Worm (Caenorhabditis elegans) whole organism, young adult: ENCODE measurements around the gene F38B2.4.
A peak's percentile ranks its signal among the peaks of the same experiment; 100 is the strongest.

Experiments used
- F23B12.7 ChIP-seq: sonication (generic microtip); optimal IDR thresholded peaks from 2 replicates; lab custom pipeline; 2017; ENCODE audit warnings: missing genetic modification characterization, mild to moderate bottlenecking, missing compliant biosample characterization, antibody characterized with exemption, moderate library complexity; ENCODE audit not compliant: insufficient read depth
- Y56A3A.18 ChIP-seq: fragments of 200-800 bp; sonication (Bioruptor generic); IDR thresholded peaks from 2 replicates; pipeline ENCODE4 v1.3.6; 2022; ENCODE audit warnings: missing genetic modification reagents, missing genetic modification characterization, missing compliant biosample characterization
- Y95B8A.8 ChIP-seq: fragments of 200-800 bp; sonication (Bioruptor generic); IDR thresholded peaks from 2 replicates; pipeline ENCODE4 v1.3.6; 2022; ENCODE audit warnings: missing genetic modification reagents, missing genetic modification characterization, missing compliant biosample characterization
- aptf-2 ChIP-seq: fragments of 200-800 bp; sonication (Bioruptor generic); conservative IDR thresholded peaks from 2 replicates; pipeline ENCODE4 v1.3.6; 2022; ENCODE audit warnings: missing genetic modification reagents, missing genetic modification characterization, missing compliant biosample characterization
- atf-7 ChIP-seq: sonication (generic microtip); optimal IDR thresholded peaks from 2 replicates; lab custom pipeline; 2017; ENCODE audit warnings: mild to moderate bottlenecking, missing genetic modification characterization, missing compliant biosample characterization
- bed-2 ChIP-seq: fragments of 200-800 bp; sonication (Bioruptor generic); IDR thresholded peaks from 2 replicates; pipeline ENCODE4 v1.3.6; 2022; ENCODE audit warnings: missing genetic modification reagents, missing genetic modification characterization, missing compliant biosample characterization
- ceh-27 ChIP-seq: fragments of 200-800 bp; sonication (Bioruptor generic); optimal IDR thresholded peaks from 2 replicates; lab custom pipeline; 2018; ENCODE audit warnings: mild to moderate bottlenecking, missing genetic modification characterization, moderate library complexity, missing compliant biosample characterization
- dpff-1 ChIP-seq: sonication (generic microtip); optimal IDR thresholded peaks from 2 replicates; lab custom pipeline; 2017; ENCODE audit warnings: mild to moderate bottlenecking, missing genetic modification characterization, missing compliant biosample characterization
- efl-1 ChIP-seq: fragments of 150-350 bp; optimal IDR thresholded peaks from 2 replicates; lab custom pipeline; 2014; ENCODE audit warnings: missing biosample characterization, missing genetic modification reagents, missing genetic modification characterization
- egrh-3 ChIP-seq: fragments of 200-800 bp; sonication (Bioruptor generic); IDR thresholded peaks from 2 replicates; pipeline ENCODE4 v1.3.6; 2022; ENCODE audit warnings: missing genetic modification reagents, missing genetic modification characterization, missing compliant biosample characterization
- hmg-1.2 ChIP-seq: fragments of 200-800 bp; sonication (Bioruptor generic); IDR thresholded peaks from 2 replicates; pipeline ENCODE4 v1.3.6; 2022; ENCODE audit warnings: missing genetic modification reagents, missing genetic modification characterization, missing compliant biosample characterization
- lin-35 ChIP-seq, 3 experiments: fragments of 150-350 bp in 2 of 3; sonication (generic microtip) in 1 of 3; optimal IDR thresholded peaks; 2 replicates each; lab custom pipeline; 2014 to 2018; ENCODE audit warnings: missing biosample characterization in 3 of 3, missing genetic modification characterization in 3 of 3, missing genetic modification reagents in 3 of 3
- lsl-1 ChIP-seq: fragments of 200-800 bp; sonication (Bioruptor generic); optimal IDR thresholded peaks from 2 replicates; lab custom pipeline; 2018; ENCODE audit warnings: mild to moderate bottlenecking, missing genetic modification characterization, moderate library complexity, missing compliant biosample characterization
- madf-8 ChIP-seq: fragments of 200-800 bp; sonication (Bioruptor generic); conservative IDR thresholded peaks from 2 replicates; pipeline ENCODE4 v1.3.6; 2022; ENCODE audit warnings: missing genetic modification reagents, missing genetic modification characterization, missing compliant biosample characterization
- nfya-1 ChIP-seq: sonication (generic microtip); optimal IDR thresholded peaks from 2 replicates; lab custom pipeline; 2017; ENCODE audit warnings: antibody characterized with exemption, missing compliant biosample characterization, missing genetic modification characterization, borderline replicate concordance; ENCODE audit not compliant: insufficient read depth
- pha-4 ChIP-seq: fragments of 150-350 bp; sonication (generic microtip); optimal IDR thresholded peaks from 2 replicates; lab custom pipeline; 2014; ENCODE audit warnings: missing biosample characterization, missing genetic modification reagents, missing genetic modification characterization
- rec-8 ChIP-seq, 2 experiments: sonication (generic microtip); optimal IDR thresholded peaks; 2 replicates each; lab custom pipeline; 2016; ENCODE audit warnings: mild to moderate bottlenecking in 2 of 2, missing genetic modification characterization in 2 of 2, missing genetic modification reagents in 2 of 2, missing genotype in 2 of 2, missing biosample characterization in 1 of 2, missing compliant biosample characterization in 1 of 2, moderate library complexity in 1 of 2
- sdz-38 ChIP-seq: sonication (generic microtip); optimal IDR thresholded peaks from 2 replicates; lab custom pipeline; 2016; ENCODE audit warnings: missing genotype, missing genetic modification characterization, missing compliant biosample characterization
- unc-130 ChIP-seq: sonication (generic microtip); optimal IDR thresholded peaks from 2 replicates; lab custom pipeline; 2016; ENCODE audit warnings: missing genetic modification reagents, missing genetic modification characterization, missing compliant biosample characterization
- ztf-26 ChIP-seq: sonication (generic microtip); optimal IDR thresholded peaks from 2 replicates; lab custom pipeline; 2017; ENCODE audit warnings: missing genetic modification characterization, missing compliant biosample characterization

The F38B2.4 gene

DNA sequence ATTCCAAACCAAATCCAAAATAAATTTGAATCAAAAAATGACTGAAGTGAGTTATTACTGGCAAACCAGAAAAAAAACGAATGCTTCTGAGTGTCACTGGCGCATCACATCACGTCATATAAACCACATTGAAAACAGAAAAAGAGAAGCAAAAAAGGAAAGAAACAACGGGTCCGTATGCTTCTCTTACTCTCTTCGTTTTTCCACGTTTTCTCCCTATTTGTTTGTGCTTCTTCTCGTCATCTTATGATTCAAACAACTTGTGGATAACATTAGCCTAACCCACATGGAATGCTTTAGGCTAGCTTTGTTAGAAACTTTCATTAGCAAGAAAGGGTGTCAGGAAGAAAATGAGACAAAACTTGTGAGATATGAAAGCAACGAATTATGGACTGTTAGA lies 46.0 kb downstream of the F38B2.4 start:
- TF ChIP-seq egrh-3 (no peak), rec-8 (tag; optimal IDR thresholded peaks at IDR 0.05; lab: Kevin White, UChicago) (no peak), unc-130 (GFP tag; lab: Kevin White, UChicago) (no peak), lsl-1 (GFP tag; lab: Kevin White, UChicago) (no peak), F23B12.7 (tag; lab: Kevin White, UChicago) (no peak), pha-4 (tag; lab: Kevin White, UChicago) (no peak), ceh-27 (no peak), madf-8 (GFP tag; lab: Robert Waterston, UW) (no peak), nfya-1 (tag; lab: Kevin White, UChicago) (no peak), bed-2 (GFP tag; lab: Robert Waterston, UW) (no peak), ztf-26 (no peak), aptf-2 (GFP tag; lab: Robert Waterston, UW) (no peak), Y95B8A.8 (GFP tag; lab: Robert Waterston, UW) (no peak), dpff-1 (tag; lab: Kevin White, UChicago) (no peak), lin-35 (GFP tag; optimal IDR thresholded peaks at IDR 0.05; lab: Kevin White, UChicago) (no peak), Y56A3A.18 (GFP tag; lab: Robert Waterston, UW) (no peak), sdz-38 (tag; lab: Kevin White, UChicago) (no peak), hmg-1.2 (GFP tag; lab: Robert Waterston, UW) (no peak)

DNA sequence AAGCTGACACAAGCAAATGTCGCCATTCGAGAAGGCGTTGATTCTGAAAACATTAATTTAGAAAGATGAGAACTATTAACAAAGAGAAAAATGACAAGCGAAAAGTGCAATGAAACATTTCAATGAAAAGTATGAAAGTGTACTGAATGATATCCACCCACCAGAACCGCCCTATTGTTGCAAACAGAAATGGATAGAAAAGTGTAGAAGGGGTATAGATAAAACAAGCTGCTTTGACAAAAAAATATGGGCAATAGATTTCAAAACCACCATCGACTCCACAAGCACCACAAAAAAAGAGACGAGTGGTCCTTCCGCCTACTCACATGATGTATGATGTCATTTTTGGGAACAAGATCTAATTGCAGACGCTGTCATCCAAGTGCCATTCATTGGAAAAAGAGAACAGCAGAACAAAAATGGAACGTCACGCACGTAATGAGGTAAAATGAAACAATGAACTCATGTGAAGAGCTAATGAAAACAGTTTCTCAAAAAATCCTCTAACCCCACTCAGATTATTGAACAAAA lies 46.9 kb downstream of the F38B2.4 start, which contains the start of gene C34F6.10:
TSS of gene C34F6.10 (minus strand) at position 51 of the 531 bp plus-strand sequence.
- TF ChIP-seq efl-1 (GFP tag; lab: Kevin White, UChicago) = no peak
- peak; percentile 16 for TF ChIP-seq atf-7 (tag; lab: Kevin White, UChicago)
- peak; percentile 29 for TF ChIP-seq ceh-27
